In genomic region chrII:5323773-5324172, ce11 we compare ENCODE assay signal across 3 worm cellular contexts.
TF ChIP-seq lines count a peak whose summit lies in the region.

No protein-coding gene starts in this region.

TF ChIP-seq in whole organism, L1 larva, 84 proteins besides CTCF, POLR2A, EP300 and RAD21 (continued from another document):
- TF ChIP-seq nhr-90 (tag; optimal IDR thresholded peaks at IDR 0.05; lab: Kevin White, UChicago; ENCODE audit: poor library complexity) (no peak), xbp-1 (tag; optimal IDR thresholded peaks at IDR 0.05; lab: Kevin White, UChicago) (no peak), hpl-2 (GFP tag; optimal IDR thresholded peaks at IDR 0.05; lab: Kevin White, UChicago) (no peak), snpc-4 (tag; optimal IDR thresholded peaks at IDR 0.05; lab: Kevin White, UChicago) (no peak), lin-35 (GFP tag; optimal IDR thresholded peaks at IDR 0.05; lab: Kevin White, UChicago) (peak in 1 of 2 experiments; percentile 55), C34B4.2 (tag; optimal IDR thresholded peaks at IDR 0.05; lab: Kevin White, UChicago) (no peak), hlh-17 (GFP tag; optimal IDR thresholded peaks at IDR 0.05; lab: Kevin White, UChicago; ENCODE audit: borderline replicate concordance) (no peak), nhr-20 (tag; optimal IDR thresholded peaks at IDR 0.05; lab: Kevin White, UChicago) (peak; percentile 38), aha-1 (tag; optimal IDR thresholded peaks at IDR 0.05; lab: Kevin White, UChicago) (no peak), pqm-1 (tag; optimal IDR thresholded peaks at IDR 0.05; lab: Kevin White, UChicago) (peak; percentile 96), nhr-85 (tag; lab: Kevin White, UChicago) (no peak), ztf-11 (tag; optimal IDR thresholded peaks at IDR 0.05; lab: Kevin White, UChicago) (no peak), ztf-4 (tag; optimal IDR thresholded peaks at IDR 0.05; lab: Kevin White, UChicago) (no peak), lsy-2 (tag; optimal IDR thresholded peaks at IDR 0.05; lab: Kevin White, UChicago) (peak in 1 of 2 experiments; percentile 21), nhr-237 (tag; optimal IDR thresholded peaks at IDR 0.05; lab: Kevin White, UChicago) (no peak), C16A3.4 (tag; optimal IDR thresholded peaks at IDR 0.05; lab: Kevin White, UChicago) (peak; percentile 28), fkh-10 (GFP tag; optimal IDR thresholded peaks at IDR 0.05; lab: Kevin White, UChicago) (no peak), Y116A8C.19 (tag; optimal IDR thresholded peaks at IDR 0.05; lab: Kevin White, UChicago; ENCODE audit: borderline replicate concordance) (no peak), blmp-1 (tag; optimal IDR thresholded peaks at IDR 0.05; lab: Kevin White, UChicago) (no peak), snu-23 (GFP tag; optimal IDR thresholded peaks at IDR 0.05; lab: Kevin White, UChicago) (no peak), egl-27 (tag; optimal IDR thresholded peaks at IDR 0.05; lab: Kevin White, UChicago) (no peak), nhr-76 (tag; optimal IDR thresholded peaks at IDR 0.05; lab: Kevin White, UChicago) (no peak), nhr-71 (tag; optimal IDR thresholded peaks at IDR 0.05; lab: Kevin White, UChicago) (peak; percentile 46), dsc-1 (tag; optimal IDR thresholded peaks at IDR 0.05; lab: Kevin White, UChicago) (no peak), F16B12.6 (tag; optimal IDR thresholded peaks at IDR 0.05; lab: Kevin White, UChicago) (no peak), nhr-19 (GFP tag; conservative IDR thresholded peaks at IDR 0.05; lab: Robert Waterston, UW) (no peak), zag-1 (tag; optimal IDR thresholded peaks at IDR 0.05; lab: Kevin White, UChicago) (no peak), ceh-82 (tag; optimal IDR thresholded peaks at IDR 0.05; lab: Kevin White, UChicago) (no peak), lin-13 (GFP tag; optimal IDR thresholded peaks at IDR 0.05; lab: Kevin White, UChicago) (no peak)

TF ChIP-seq in whole organism, L2 larva, 48 proteins besides CTCF, POLR2A, EP300 and RAD21 (continued from another document):
- peak; percentile 20 for TF ChIP-seq sma-3 (GFP tag; optimal IDR thresholded peaks at IDR 0.05; lab: Kevin White, UChicago)
- TF ChIP-seq crh-2 (tag; optimal IDR thresholded peaks at IDR 0.05; lab: Kevin White, UChicago), result peak; percentile 40
- no peak for TF ChIP-seq aly-2 (tag; optimal IDR thresholded peaks at IDR 0.05; lab: Kevin White, UChicago)
- no peak for TF ChIP-seq lin-13 (GFP tag; optimal IDR thresholded peaks at IDR 0.05; lab: Kevin White, UChicago)

TF ChIP-seq in whole organism, L4 larva, 104 proteins besides CTCF, POLR2A, EP300 and RAD21 (continued from another document):
- TF ChIP-seq vab-7 (GFP tag; IDR thresholded peaks at IDR 0.05; lab: Robert Waterston, UW), result no peak
- peak; percentile 87 for TF ChIP-seq nhr-28 (tag; optimal IDR thresholded peaks at IDR 0.05; lab: Kevin White, UChicago)
- TF ChIP-seq zag-1 (tag; optimal IDR thresholded peaks at IDR 0.05; lab: Kevin White, UChicago), result no peak
- TF ChIP-seq ztf-11 (tag; optimal IDR thresholded peaks at IDR 0.05; lab: Kevin White, UChicago), result no peak
- peak; percentile 3 for TF ChIP-seq nhr-6 (tag; optimal IDR thresholded peaks at IDR 0.05; lab: Kevin White, UChicago)
- no peak for TF ChIP-seq attf-4 (tag; optimal IDR thresholded peaks at IDR 0.05; lab: Kevin White, UChicago)
- no peak for TF ChIP-seq ces-1 (GFP tag; optimal IDR thresholded peaks at IDR 0.05; lab: Kevin White, UChicago)
- no peak for TF ChIP-seq egl-43 (GFP tag; IDR thresholded peaks at IDR 0.05; lab: Robert Waterston, UW)
- no peak for TF ChIP-seq unc-39 (tag; optimal IDR thresholded peaks at IDR 0.05; lab: Kevin White, UChicago)
- peak in 1 of 2 experiments; percentile 32 for TF ChIP-seq daf-16 (GFP tag; optimal IDR thresholded peaks at IDR 0.05; lab: Kevin White, UChicago)
- peak; percentile 96 for TF ChIP-seq daf-16 (tag; optimal IDR thresholded peaks at IDR 0.05; lab: Kevin White, UChicago)
- TF ChIP-seq ceh-44 (GFP tag; IDR thresholded peaks at IDR 0.05; lab: Robert Waterston, UW), result no peak
- TF ChIP-seq pha-4 (GFP tag; IDR thresholded peaks at IDR 0.05; lab: Robert Waterston, UW), result peak; percentile 29; the same call in 1 of the 2 replicates
- no peak for TF ChIP-seq pha-4 (tag; optimal IDR thresholded peaks at IDR 0.05; lab: Kevin White, UChicago)
- TF ChIP-seq ctbp-1 (GFP tag; IDR thresholded peaks at IDR 0.05; lab: Robert Waterston, UW), result no peak
- peak in 1 of 2 experiments; percentile 36 for TF ChIP-seq hif-1 (tag; optimal IDR thresholded peaks at IDR 0.05; lab: Kevin White, UChicago)
- no peak for TF ChIP-seq lin-13 (GFP tag; optimal IDR thresholded peaks at IDR 0.05; lab: Kevin White, UChicago)
- no peak for TF ChIP-seq madf-5 (GFP tag; IDR thresholded peaks at IDR 0.05; lab: Robert Waterston, UW)
- TF ChIP-seq hlh-11 (tag; optimal IDR thresholded peaks at IDR 0.05; lab: Kevin White, UChicago), result peak; percentile 91
- no peak for TF ChIP-seq aly-2 (tag; optimal IDR thresholded peaks at IDR 0.05; lab: Kevin White, UChicago)
- TF ChIP-seq tra-1 (GFP tag; IDR thresholded peaks at IDR 0.05; lab: Robert Waterston, UW), result no peak
- peak; percentile 22 for TF ChIP-seq mep-1 (tag; optimal IDR thresholded peaks at IDR 0.05; lab: Kevin White, UChicago)
- no peak for TF ChIP-seq duxl-1 (tag; optimal IDR thresholded peaks at IDR 0.05; lab: Kevin White, UChicago; ENCODE audit: poor library complexity)
- TF ChIP-seq lin-39 (tag; optimal IDR thresholded peaks at IDR 0.05; lab: Kevin White, UChicago), result no peak
- no peak for TF ChIP-seq snpc-4 (tag; optimal IDR thresholded peaks at IDR 0.05; lab: Kevin White, UChicago)
- no peak for TF ChIP-seq daf-19 (GFP tag; conservative IDR thresholded peaks at IDR 0.05; lab: Robert Waterston, UW)
- TF ChIP-seq zfp-2 (tag; optimal IDR thresholded peaks at IDR 0.05; lab: Kevin White, UChicago), result no peak
- TF ChIP-seq ama-1 (optimal IDR thresholded peaks at IDR 0.05; lab: Kevin White, UChicago), result no peak
- TF ChIP-seq D1046.2 (GFP tag; IDR thresholded peaks at IDR 0.05; lab: Robert Waterston, UW), result no peak
- TF ChIP-seq lin-29 (GFP tag; IDR thresholded peaks at IDR 0.05; lab: Robert Waterston, UW), result no peak
- no peak for TF ChIP-seq dmd-9 (GFP tag; IDR thresholded peaks at IDR 0.05; lab: Robert Waterston, UW)
- TF ChIP-seq hlh-30 (tag; optimal IDR thresholded peaks at IDR 0.05; lab: Kevin White, UChicago; ENCODE audit: insufficient read depth), result peak; percentile 56
- no peak for TF ChIP-seq ztf-7 (tag; optimal IDR thresholded peaks at IDR 0.05; lab: Kevin White, UChicago)
- TF ChIP-seq rbr-2 (tag; optimal IDR thresholded peaks at IDR 0.05; lab: Kevin White, UChicago), result no peak
- TF ChIP-seq ceh-20 (GFP tag; IDR thresholded peaks at IDR 0.05; lab: Robert Waterston, UW), result no peak
- TF ChIP-seq nhr-77 (tag; optimal IDR thresholded peaks at IDR 0.05; lab: Kevin White, UChicago), result peak; percentile 84
- peak; percentile 73 for TF ChIP-seq php-3 (GFP tag; IDR thresholded peaks at IDR 0.05; lab: Robert Waterston, UW)
- no peak for TF ChIP-seq unc-62 (GFP tag; optimal IDR thresholded peaks at IDR 0.05 in 1 of 2; lab: Kevin White, UChicago)
- TF ChIP-seq unc-62 (tag; optimal IDR thresholded peaks at IDR 0.05; lab: Kevin White, UChicago), result no peak
- no peak for TF ChIP-seq zip-11 (GFP tag; IDR thresholded peaks at IDR 0.05; lab: Robert Waterston, UW)
- TF ChIP-seq pqm-1 (tag; optimal IDR thresholded peaks at IDR 0.05; lab: Kevin White, UChicago), result peak; percentile 100
- no peak for TF ChIP-seq mes-2 (tag; optimal IDR thresholded peaks at IDR 0.05; lab: Kevin White, UChicago; ENCODE audit: poor library complexity, severe bottlenecking)
- no peak for TF ChIP-seq mdt-29 (GFP tag; IDR thresholded peaks at IDR 0.05; lab: Robert Waterston, UW)
- peak; percentile 70 for TF ChIP-seq nhr-10 (tag; optimal IDR thresholded peaks at IDR 0.05; lab: Kevin White, UChicago)
- TF ChIP-seq R02D3.7 (tag; optimal IDR thresholded peaks at IDR 0.05; lab: Kevin White, UChicago), result no peak
- no peak for TF ChIP-seq cey-2 (tag; optimal IDR thresholded peaks at IDR 0.05; lab: Kevin White, UChicago; ENCODE audit: borderline replicate concordance, insufficient read depth)
- no peak for TF ChIP-seq sdz-12 (GFP tag; optimal IDR thresholded peaks at IDR 0.05; lab: Kevin White, UChicago)
- TF ChIP-seq nhr-102 (tag; optimal IDR thresholded peaks at IDR 0.05; lab: Kevin White, UChicago), result peak; percentile 69
